Worm (Caenorhabditis elegans): ENCODE results near the gene M106.3.
"Not testable (repeated sequence)": the region's sequence is repeated elsewhere in the genome, so short reads cannot be mapped to it uniquely, and the experiment has no call there.

M106.3 gene

DNA sequence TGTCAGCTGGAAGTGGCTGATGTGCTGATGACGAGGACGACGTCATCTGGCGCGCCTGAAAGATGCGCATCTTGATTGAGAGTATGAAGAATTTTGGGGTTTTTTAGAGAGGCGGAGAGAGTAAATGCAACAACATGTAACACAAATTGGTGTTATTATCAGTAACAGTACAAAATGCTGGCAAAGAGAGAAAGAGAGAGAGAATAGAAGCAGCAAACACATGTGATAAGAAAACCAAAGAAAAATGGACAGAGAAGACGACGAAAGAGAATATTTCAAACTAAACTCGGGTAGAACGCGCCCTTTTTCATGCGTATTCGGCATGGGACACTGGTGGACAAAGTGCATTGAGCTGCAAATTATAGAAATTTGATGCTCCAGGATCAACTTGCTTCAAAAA lies at the start of gene M106.3:
Gene M106.3 (minus strand): TSS at position 70 of the 400 bp plus-strand sequence.
- TF ChIP-seq flt-1 (GFP tag; IDR thresholded peaks at IDR 0.05), result no peak
- no peak for TF ChIP-seq klf-2 (GFP tag; conservative IDR thresholded peaks at IDR 0.05)
- TF ChIP-seq T22C8.4 (GFP tag; IDR thresholded peaks at IDR 0.05), result no peak
- TF ChIP-seq med-1 (GFP tag; optimal IDR thresholded peaks at IDR 0.05; ENCODE audit: insufficient read depth), result no peak
- TF ChIP-seq tab-1 (GFP tag; IDR thresholded peaks at IDR 0.05), result no peak
- TF ChIP-seq ref-1 (GFP tag; conservative IDR thresholded peaks at IDR 0.05), result no peak
- no peak for TF ChIP-seq ztf-23 (GFP tag; IDR thresholded peaks at IDR 0.05)
- no peak for TF ChIP-seq cog-1 (tag; optimal IDR thresholded peaks at IDR 0.05)
- TF ChIP-seq ztf-29 (GFP tag; IDR thresholded peaks at IDR 0.05), result no peak

DNA sequence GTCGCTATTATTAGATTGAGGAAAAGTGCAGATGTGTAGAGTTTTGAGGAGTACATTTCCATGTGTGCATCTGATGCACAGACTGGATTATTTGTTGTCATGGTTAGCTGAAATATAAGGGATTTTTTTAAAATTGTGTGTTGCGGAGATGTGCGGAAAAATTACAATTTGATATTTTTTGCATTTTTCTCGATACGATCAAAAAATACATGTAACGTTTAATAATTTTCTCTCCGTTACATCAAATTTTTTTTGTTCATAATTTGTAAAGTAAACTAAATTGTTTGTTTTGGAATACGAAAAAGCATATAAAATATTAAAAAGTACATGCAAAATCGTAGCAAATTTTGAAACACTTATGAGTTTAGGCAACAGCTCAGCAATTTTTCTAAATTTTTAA lies 49.5 kb upstream of the M106.3 start, which contains the start of gene sra-11:
Gene sra-11 (minus strand): TSS at position 101 of the 400 bp plus-strand sequence.
- no peak for TF ChIP-seq ztf-29 (GFP tag; IDR thresholded peaks at IDR 0.05)
- TF ChIP-seq med-1 (GFP tag; optimal IDR thresholded peaks at IDR 0.05; ENCODE audit: insufficient read depth), result no peak
- TF ChIP-seq tab-1 (GFP tag; IDR thresholded peaks at IDR 0.05), result no peak
- no peak for TF ChIP-seq cog-1 (tag; optimal IDR thresholded peaks at IDR 0.05)
- no peak for TF ChIP-seq ref-1 (GFP tag; conservative IDR thresholded peaks at IDR 0.05)

DNA sequence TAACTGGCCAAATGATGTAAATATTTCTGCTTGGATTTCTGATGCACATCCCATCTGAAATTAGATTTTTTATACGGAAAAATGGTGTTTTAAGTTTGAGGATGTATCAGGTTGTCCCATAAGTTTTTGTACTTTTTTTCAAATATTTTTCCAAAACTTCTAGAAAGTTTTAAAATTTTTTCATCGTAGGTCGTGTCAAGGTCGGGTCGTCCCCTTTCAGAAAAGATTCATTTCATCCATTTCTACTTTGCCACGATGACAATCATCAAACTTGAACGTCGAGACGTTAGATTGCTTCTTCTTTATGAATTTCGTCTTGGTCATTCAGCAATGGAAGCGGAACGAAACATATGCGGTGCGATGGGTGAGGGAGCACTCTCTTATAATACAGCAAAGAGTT lies 43.7 kb upstream of the M106.3 start, which contains the start of gene sra-12:
Gene sra-12 (minus strand): TSS at position 101 of the 400 bp plus-strand sequence.
- TF ChIP-seq ztf-29 (GFP tag; IDR thresholded peaks at IDR 0.05); med-1 (GFP tag; optimal IDR thresholded peaks at IDR 0.05; ENCODE audit: insufficient read depth); flt-1 (GFP tag; IDR thresholded peaks at IDR 0.05): not testable (repeated sequence)

- TF ChIP-seq med-1 (GFP tag; optimal IDR thresholded peaks at IDR 0.05; ENCODE audit: insufficient read depth) (no peak), ztf-29 (GFP tag; IDR thresholded peaks at IDR 0.05) (no peak), tab-1 (GFP tag; IDR thresholded peaks at IDR 0.05) (no peak)
Measured at ce11 chrII:10902104-10902503, 41.4 kb upstream of the M106.3 start, which contains the start of gene gly-1. TSS of gene gly-1 (minus strand) at chrII:10902204.

DNA sequence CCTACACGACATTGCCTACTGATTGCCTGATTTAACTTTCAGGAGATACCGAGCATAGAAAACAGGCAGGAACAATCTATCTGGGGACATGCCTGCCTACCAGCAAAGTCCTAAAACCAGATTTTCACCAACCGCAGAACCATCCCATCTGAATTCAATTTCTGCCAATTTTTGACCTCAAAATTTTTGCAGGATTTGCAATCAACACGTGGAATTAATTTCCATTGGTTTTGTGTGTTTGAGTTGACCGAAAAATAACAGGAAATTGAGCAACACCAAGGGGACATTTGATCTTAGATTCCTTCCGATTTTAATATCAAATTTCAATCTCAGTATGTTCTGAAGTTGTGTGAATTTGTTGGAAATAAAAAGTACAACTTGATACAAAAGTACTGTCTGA lies 38.3 kb upstream of the M106.3 start:
- TF ChIP-seq flt-1 (GFP tag; IDR thresholded peaks at IDR 0.05) (no peak), ztf-23 (GFP tag; IDR thresholded peaks at IDR 0.05) (no peak), ztf-29 (GFP tag; IDR thresholded peaks at IDR 0.05) (no peak), tab-1 (GFP tag; IDR thresholded peaks at IDR 0.05) (no peak), ref-1 (GFP tag; conservative IDR thresholded peaks at IDR 0.05) (no peak), cog-1 (tag; optimal IDR thresholded peaks at IDR 0.05) (no peak), med-1 (GFP tag; optimal IDR thresholded peaks at IDR 0.05; ENCODE audit: insufficient read depth) (no peak), klf-2 (GFP tag; conservative IDR thresholded peaks at IDR 0.05) (no peak), T22C8.4 (GFP tag; IDR thresholded peaks at IDR 0.05) (no peak)

- TF ChIP-seq ref-1 (GFP tag; conservative IDR thresholded peaks at IDR 0.05) (no peak), ztf-29 (GFP tag; IDR thresholded peaks at IDR 0.05) (no peak), med-1 (GFP tag; optimal IDR thresholded peaks at IDR 0.05; ENCODE audit: insufficient read depth) (no peak), flt-1 (GFP tag; IDR thresholded peaks at IDR 0.05) (no peak), T22C8.4 (GFP tag; IDR thresholded peaks at IDR 0.05) (no peak), ztf-23 (GFP tag; IDR thresholded peaks at IDR 0.05) (no peak), cog-1 (tag; optimal IDR thresholded peaks at IDR 0.05) (no peak), tab-1 (GFP tag; IDR thresholded peaks at IDR 0.05) (no peak), klf-2 (GFP tag; conservative IDR thresholded peaks at IDR 0.05) (no peak)
Measured at ce11 chrII:10895959-10896358, 35.2 kb upstream of the M106.3 start.

DNA sequence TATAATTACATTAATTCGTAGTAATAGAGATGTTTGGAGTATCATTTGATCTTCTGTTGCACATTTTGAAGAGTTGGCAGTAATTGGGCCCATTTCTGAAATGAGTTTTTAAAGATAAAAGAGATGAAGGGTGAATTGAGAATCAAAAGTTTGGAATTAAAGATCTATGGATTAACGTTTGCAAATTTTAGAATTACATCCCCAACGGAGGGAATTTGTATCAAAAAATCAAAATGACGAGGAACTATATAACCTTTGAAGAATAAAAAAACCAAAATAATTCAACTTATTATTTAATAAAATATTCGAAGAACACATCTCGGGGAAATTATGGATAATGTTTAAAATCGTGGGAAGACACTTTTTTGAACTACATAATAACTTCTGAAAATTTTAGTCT lies 34.3 kb upstream of the M106.3 start, which contains the start of gene sra-10:
Gene sra-10 (minus strand): TSS at position 101 of the 400 bp plus-strand sequence.
- TF ChIP-seq tab-1 (GFP tag; IDR thresholded peaks at IDR 0.05), result no peak
- no peak for TF ChIP-seq flt-1 (GFP tag; IDR thresholded peaks at IDR 0.05)
- no peak for TF ChIP-seq ztf-29 (GFP tag; IDR thresholded peaks at IDR 0.05)
- no peak for TF ChIP-seq med-1 (GFP tag; optimal IDR thresholded peaks at IDR 0.05; ENCODE audit: insufficient read depth)
- TF ChIP-seq ref-1 (GFP tag; conservative IDR thresholded peaks at IDR 0.05), result no peak
- no peak for TF ChIP-seq T22C8.4 (GFP tag; IDR thresholded peaks at IDR 0.05)
- TF ChIP-seq klf-2 (GFP tag; conservative IDR thresholded peaks at IDR 0.05), result no peak
- TF ChIP-seq cog-1 (tag; optimal IDR thresholded peaks at IDR 0.05), result no peak
- TF ChIP-seq ztf-23 (GFP tag; IDR thresholded peaks at IDR 0.05), result no peak

ce11 chrII:10888979-10889378 lies 28.3 kb upstream of the M106.3 start, which contains the start of gene ptr-8:
TSS of gene ptr-8 (plus strand) at chrII:10889279.
- TF ChIP-seq klf-2 (GFP tag; conservative IDR thresholded peaks at IDR 0.05) (no peak), ref-1 (GFP tag; conservative IDR thresholded peaks at IDR 0.05) (no peak), T22C8.4 (GFP tag; IDR thresholded peaks at IDR 0.05) (no peak), cog-1 (tag; optimal IDR thresholded peaks at IDR 0.05) (no peak), ztf-29 (GFP tag; IDR thresholded peaks at IDR 0.05) (no peak), ztf-23 (GFP tag; IDR thresholded peaks at IDR 0.05) (no peak)

ce11 chrII:10887097-10887496 lies 26.4 kb upstream of the M106.3 start:
- no peak for TF ChIP-seq ztf-29 (GFP tag; IDR thresholded peaks at IDR 0.05)
- no peak for TF ChIP-seq klf-2 (GFP tag; conservative IDR thresholded peaks at IDR 0.05)
- TF ChIP-seq med-1 (GFP tag; optimal IDR thresholded peaks at IDR 0.05; ENCODE audit: insufficient read depth), result no peak
- no peak for TF ChIP-seq cog-1 (tag; optimal IDR thresholded peaks at IDR 0.05)
- TF ChIP-seq tab-1 (GFP tag; IDR thresholded peaks at IDR 0.05), result no peak
- TF ChIP-seq ref-1 (GFP tag; conservative IDR thresholded peaks at IDR 0.05), result no peak
- TF ChIP-seq T22C8.4 (GFP tag; IDR thresholded peaks at IDR 0.05), result no peak
- no peak for TF ChIP-seq flt-1 (GFP tag; IDR thresholded peaks at IDR 0.05)
- no peak for TF ChIP-seq ztf-23 (GFP tag; IDR thresholded peaks at IDR 0.05)

DNA sequence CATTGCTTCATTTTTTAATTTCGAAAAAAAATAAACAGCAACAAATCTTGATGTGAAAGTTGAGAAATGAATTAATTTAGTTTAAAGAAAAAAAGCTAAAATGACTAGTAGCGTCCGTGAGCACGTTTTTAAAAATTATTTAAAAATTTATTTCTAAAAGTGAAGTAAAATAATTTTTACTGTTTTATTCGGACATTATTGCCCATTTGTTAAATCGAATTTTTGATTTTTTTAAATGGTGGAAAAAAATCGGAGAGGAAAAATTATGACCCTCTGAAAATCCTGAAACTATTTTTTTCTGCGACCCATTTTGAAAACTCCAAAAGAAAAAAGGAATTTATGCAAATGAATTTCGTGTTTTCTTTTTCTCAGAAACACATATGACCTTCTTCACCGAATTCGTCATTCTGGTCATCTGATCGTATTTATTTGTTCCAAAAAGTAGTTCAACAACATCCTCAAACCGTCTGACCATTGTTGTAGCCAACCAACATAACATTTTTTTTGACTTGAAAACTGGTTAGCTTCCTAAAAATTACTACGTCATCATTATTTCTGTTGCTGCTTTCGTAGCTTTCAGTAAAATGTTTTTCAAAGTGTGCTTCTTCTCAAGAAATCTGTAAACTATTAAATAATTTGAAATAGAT lies 25.3 kb upstream of the M106.3 start, which contains the start of gene F44F4.3:
Gene F44F4.3 (minus strand): TSS at position 51 of the 647 bp plus-strand sequence.
- TF ChIP-seq klf-2 (GFP tag; conservative IDR thresholded peaks at IDR 0.05) (no peak), T22C8.4 (GFP tag; IDR thresholded peaks at IDR 0.05) (no peak), tab-1 (GFP tag; IDR thresholded peaks at IDR 0.05) (no peak), cog-1 (tag; optimal IDR thresholded peaks at IDR 0.05) (no peak), flt-1 (GFP tag; IDR thresholded peaks at IDR 0.05) (no peak), ztf-29 (GFP tag; IDR thresholded peaks at IDR 0.05) (no peak), ztf-23 (GFP tag; IDR thresholded peaks at IDR 0.05) (no peak), ref-1 (GFP tag; conservative IDR thresholded peaks at IDR 0.05) (no peak), med-1 (GFP tag; optimal IDR thresholded peaks at IDR 0.05; ENCODE audit: insufficient read depth) (no peak)

All from whole organism, midembryonic.